Worm (Caenorhabditis elegans): Measurements from ENCODE around the gene irld-18.

- TF ChIP-seq elt-3 (tag; optimal IDR thresholded peaks at IDR 0.05) (no peak), hmg-11 (tag; optimal IDR thresholded peaks at IDR 0.05) (no peak)
Observed at ce11 chrIV:14603022-14603421, 22.2 kb upstream of the irld-18 start.
